ENCODE assay signal across 1 worm cellular context in genomic region chrII:6370110-6370509, ce11.
TF ChIP-seq lines count a peak whose summit lies in the region.

No protein-coding gene starts in this region.

TF ChIP-seq in whole organism, L4 larva, 104 proteins besides CTCF, POLR2A, EP300 and RAD21 (continued from another document):
- TF ChIP-seq nhr-77 (tag; optimal IDR thresholded peaks at IDR 0.05; lab: Kevin White, UChicago) (peak; percentile 74), zfp-3 (GFP tag; conservative IDR thresholded peaks at IDR 0.05; lab: Robert Waterston, UW) (no peak), ztf-11 (tag; optimal IDR thresholded peaks at IDR 0.05; lab: Kevin White, UChicago) (no peak), gei-8 (GFP tag; optimal IDR thresholded peaks at IDR 0.05; lab: Kevin White, UChicago) (no peak), Y105C5A.15 (GFP tag; IDR thresholded peaks at IDR 0.05; lab: Robert Waterston, UW) (no peak), attf-4 (tag; optimal IDR thresholded peaks at IDR 0.05; lab: Kevin White, UChicago) (peak; percentile 31), lin-1 (GFP tag; IDR thresholded peaks at IDR 0.05; lab: Robert Waterston, UW) (peak; percentile 78), vab-7 (GFP tag; IDR thresholded peaks at IDR 0.05; lab: Robert Waterston, UW) (no peak), lin-13 (GFP tag; optimal IDR thresholded peaks at IDR 0.05; lab: Kevin White, UChicago) (peak; percentile 79), fkh-10 (GFP tag; optimal IDR thresholded peaks at IDR 0.05; lab: Kevin White, UChicago) (peak; percentile 48), spr-1 (tag; optimal IDR thresholded peaks at IDR 0.05; lab: Kevin White, UChicago) (no peak), unc-130 (GFP tag; optimal IDR thresholded peaks at IDR 0.05; lab: Kevin White, UChicago) (peak; percentile 63), saeg-2 (GFP tag; IDR thresholded peaks at IDR 0.05; lab: Robert Waterston, UW) (no peak), dve-1 (tag; optimal IDR thresholded peaks at IDR 0.05; lab: Kevin White, UChicago; ENCODE audit: insufficient read depth) (peak; percentile 91), nhr-48 (tag; optimal IDR thresholded peaks at IDR 0.05; lab: Kevin White, UChicago) (peak; percentile 83), daf-16 (GFP tag; optimal IDR thresholded peaks at IDR 0.05; lab: Kevin White, UChicago) (no peak), daf-16 (tag; optimal IDR thresholded peaks at IDR 0.05; lab: Kevin White, UChicago) (peak; percentile 37), nhr-111 (GFP tag; optimal IDR thresholded peaks at IDR 0.05; lab: Kevin White, UChicago) (no peak), ZK337.2 (GFP tag; IDR thresholded peaks at IDR 0.05; lab: Robert Waterston, UW) (no peak), zfp-2 (tag; optimal IDR thresholded peaks at IDR 0.05; lab: Kevin White, UChicago) (no peak), F44E2.7 (GFP tag; IDR thresholded peaks at IDR 0.05; lab: Robert Waterston, UW) (no peak), dmd-8 (GFP tag; IDR thresholded peaks at IDR 0.05; lab: Robert Waterston, UW) (no peak), ceh-28 (tag; optimal IDR thresholded peaks at IDR 0.05; lab: Kevin White, UChicago) (peak; percentile 16), lin-39 (tag; optimal IDR thresholded peaks at IDR 0.05; lab: Kevin White, UChicago) (no peak), daf-8 (GFP tag; IDR thresholded peaks at IDR 0.05; lab: Robert Waterston, UW) (no peak), spr-3 (GFP tag; optimal IDR thresholded peaks at IDR 0.05; lab: Kevin White, UChicago) (peak; percentile 24), ZK546.5 (tag; optimal IDR thresholded peaks at IDR 0.05; lab: Kevin White, UChicago) (no peak)
